Worm (Caenorhabditis elegans): ENCODE results near the gene xbx-1.

The xbx-1 gene

ce11 chrV:14993620-14994019, 13.6 kb downstream of the xbx-1 start, which contains the start of gene fil-1:
TSS of gene fil-1 (plus strand) at chrV:14993838.
- TF ChIP-seq nhr-21 (tag; optimal IDR thresholded peaks at IDR 0.05): no peak
- TF ChIP-seq sma-9 (GFP tag; optimal IDR thresholded peaks at IDR 0.05): peak; percentile 60
- TF ChIP-seq sma-9 (tag; optimal IDR thresholded peaks at IDR 0.05): no peak
- peak; percentile 40 for TF ChIP-seq fos-1 (tag; optimal IDR thresholded peaks at IDR 0.05)
- TF ChIP-seq mdl-1 (tag; optimal IDR thresholded peaks at IDR 0.05): no peak

ce11 chrV:14996236-14996635, 16.2 kb downstream of the xbx-1 start, which contains the start of gene irld-14:
TSS of gene irld-14 (plus strand) at chrV:14996536.
- TF ChIP-seq nhr-25 (tag; optimal IDR thresholded peaks at IDR 0.05) (no peak), nhr-237 (tag; optimal IDR thresholded peaks at IDR 0.05) (no peak), lin-13 (GFP tag; optimal IDR thresholded peaks at IDR 0.05) (no peak), crh-2 (tag; optimal IDR thresholded peaks at IDR 0.05) (no peak), lsy-2 (tag; optimal IDR thresholded peaks at IDR 0.05) (no peak), nhr-12 (tag; optimal IDR thresholded peaks at IDR 0.05) (no peak), R02D3.7 (tag; optimal IDR thresholded peaks at IDR 0.05) (no peak), gmeb-1 (tag; optimal IDR thresholded peaks at IDR 0.05) (no peak), Y55F3AM.14 (GFP tag; optimal IDR thresholded peaks at IDR 0.05) (no peak), ztf-11 (tag; optimal IDR thresholded peaks at IDR 0.05) (no peak), sem-4 (tag; optimal IDR thresholded peaks at IDR 0.05) (no peak), nhr-11 (tag; optimal IDR thresholded peaks at IDR 0.05) (no peak), elt-1 (tag; optimal IDR thresholded peaks at IDR 0.05) (no peak)

ce11 chrV:14999485-15000023, 19.5 kb downstream of the xbx-1 start, which contains the start of gene T01C3.11:
TSS of gene T01C3.11 (plus strand) at chrV:14999535.
- TF ChIP-seq R02D3.7 (tag; optimal IDR thresholded peaks at IDR 0.05): no peak
- no peak for TF ChIP-seq lin-39 (tag; optimal IDR thresholded peaks at IDR 0.05)
- TF ChIP-seq nhr-23 (tag; optimal IDR thresholded peaks at IDR 0.05): no peak
- no peak for TF ChIP-seq zag-1 (tag; optimal IDR thresholded peaks at IDR 0.05)
- no peak for TF ChIP-seq lsy-2 (tag; optimal IDR thresholded peaks at IDR 0.05)
- TF ChIP-seq peb-1 (tag; optimal IDR thresholded peaks at IDR 0.05): no peak
- TF ChIP-seq fos-1 (tag; optimal IDR thresholded peaks at IDR 0.05): no peak
- no peak for TF ChIP-seq lin-13 (GFP tag; optimal IDR thresholded peaks at IDR 0.05)
- no peak for TF ChIP-seq ceh-16 (tag; optimal IDR thresholded peaks at IDR 0.05)
- no peak for TF ChIP-seq nhr-6 (tag; optimal IDR thresholded peaks at IDR 0.05)
- no peak for TF ChIP-seq mdl-1 (tag; optimal IDR thresholded peaks at IDR 0.05)
- no peak for TF ChIP-seq lin-11 (tag; optimal IDR thresholded peaks at IDR 0.05)
- TF ChIP-seq sma-3 (GFP tag; optimal IDR thresholded peaks at IDR 0.05): no peak
- no peak for TF ChIP-seq ztf-1 (GFP tag; conservative IDR thresholded peaks at IDR 0.05)
- no peak for TF ChIP-seq unc-55 (GFP tag; optimal IDR thresholded peaks at IDR 0.05)
- TF ChIP-seq sem-4 (tag; optimal IDR thresholded peaks at IDR 0.05): no peak
- no peak for TF ChIP-seq elt-3 (tag; optimal IDR thresholded peaks at IDR 0.05)
- TF ChIP-seq crh-2 (tag; optimal IDR thresholded peaks at IDR 0.05): no peak

- TF ChIP-seq unc-62 (GFP tag; optimal IDR thresholded peaks at IDR 0.05) (no peak), nhr-25 (tag; optimal IDR thresholded peaks at IDR 0.05) (no peak), zag-1 (tag; optimal IDR thresholded peaks at IDR 0.05) (no peak), R02D3.7 (tag; optimal IDR thresholded peaks at IDR 0.05) (no peak), mbf-1 (tag; optimal IDR thresholded peaks at IDR 0.05) (no peak), ztf-1 (GFP tag; conservative IDR thresholded peaks at IDR 0.05) (no peak), mdl-1 (tag; optimal IDR thresholded peaks at IDR 0.05) (no peak)
Measured at ce11 chrV:15000055-15000704, 20.1 kb downstream of the xbx-1 start, which contains the start of gene rps-16. TSS of gene rps-16 (minus strand) at chrV:15000541.

- TF ChIP-seq unc-62 (GFP tag; optimal IDR thresholded peaks at IDR 0.05) (no peak), F13H6.1 (tag; optimal IDR thresholded peaks at IDR 0.05) (no peak), nhr-77 (tag; optimal IDR thresholded peaks at IDR 0.05) (no peak)
Measured at ce11 chrV:15001536-15001935, 21.5 kb downstream of the xbx-1 start.
